Worm (Caenorhabditis elegans) whole organism, L1 larva: Measurements from ENCODE around the gene F08D12.7.

ENCODE experiments used
- C04F5.9 ChIP-seq: sonication (generic microtip); optimal IDR thresholded peaks from 2 replicates; lab custom pipeline; 2016; ENCODE audit warnings: missing genetic modification characterization, missing compliant biosample characterization
- C16A3.4 ChIP-seq: fragments of 150-350 bp; optimal IDR thresholded peaks from 2 replicates; lab custom pipeline; 2014; ENCODE audit warnings: missing biosample characterization, missing genetic modification characterization
- F16B12.6 ChIP-seq: fragments of 150-350 bp; optimal IDR thresholded peaks from 2 replicates; lab custom pipeline; 2014; ENCODE audit warnings: missing biosample characterization, missing genetic modification characterization
- Y116A8C.19 ChIP-seq: sonication (generic microtip); optimal IDR thresholded peaks from 2 replicates; lab custom pipeline; 2016; ENCODE audit warnings: missing compliant biosample characterization, missing genetic modification characterization, borderline replicate concordance
- aha-1 ChIP-seq: fragments of 150-350 bp; optimal IDR thresholded peaks from 2 replicates; lab custom pipeline; 2014; ENCODE audit warnings: missing biosample characterization, missing genetic modification characterization
- ceh-82 ChIP-seq, 3 experiments: fragments of 150-350 bp in 1 of 3; sonication (generic microtip) in 2 of 3; optimal IDR thresholded peaks; 2 replicates each; lab custom pipeline; 2014 to 2017; ENCODE audit warnings: missing biosample characterization in 3 of 3, missing genetic modification characterization in 3 of 3
- dpl-1 ChIP-seq, 3 experiments: fragments of 150-350 bp in 2 of 3; sonication (generic microtip) in 1 of 3; optimal IDR thresholded peaks; 2 replicates each; lab custom pipeline; 2014 to 2017; ENCODE audit warnings: missing biosample characterization in 3 of 3, missing genetic modification characterization in 3 of 3, missing genetic modification reagents in 3 of 3
- efl-1 ChIP-seq, 4 experiments: fragments of 150-350 bp; optimal IDR thresholded peaks in 3 of 4; peaks in 1 of 4; 1 replicate in 1 of 4; 2 replicates in 3 of 4; lab custom pipeline; 2014; ENCODE audit warnings: missing biosample characterization in 2 of 4, missing genetic modification characterization in 2 of 4, missing genetic modification reagents in 2 of 4
- elt-3 ChIP-seq, 6 experiments: fragments of 150-350 bp in 1 of 6; sonication (generic microtip); optimal IDR thresholded peaks; 2 replicates each; lab custom pipeline; 2017 to 2018; ENCODE audit warnings: missing biosample characterization in 6 of 6, missing genetic modification characterization in 6 of 6, inconsistent platforms in 1 of 6
- fkh-8 ChIP-seq: sonication (generic microtip); optimal IDR thresholded peaks from 2 replicates; lab custom pipeline; 2016; ENCODE audit warnings: mild to moderate bottlenecking, missing genetic modification characterization, missing compliant biosample characterization
- fos-1 ChIP-seq: fragments of 150-350 bp; optimal IDR thresholded peaks from 2 replicates; lab custom pipeline; 2014; ENCODE audit warnings: missing biosample characterization, missing genetic modification characterization
- grh-1 ChIP-seq: fragments of 200-800 bp; sonication (Bioruptor generic); IDR thresholded peaks from 2 replicates; pipeline ENCODE4 v1.3.6; 2022; ENCODE audit warnings: missing genetic modification reagents, missing genetic modification characterization, missing compliant biosample characterization
- hlh-17 ChIP-seq: fragments of 200-800 bp; sonication (Bioruptor generic); optimal IDR thresholded peaks from 2 replicates; lab custom pipeline; 2018; ENCODE audit warnings: missing genetic modification characterization, mild to moderate bottlenecking, missing compliant biosample characterization, moderate library complexity, borderline replicate concordance
- hlh-4 ChIP-seq: sonication (generic microtip); optimal IDR thresholded peaks from 2 replicates; lab custom pipeline; 2016; ENCODE audit warnings: mild to moderate bottlenecking, missing genetic modification characterization, missing compliant biosample characterization
- irx-1 ChIP-seq: sonication (generic microtip); optimal IDR thresholded peaks from 2 replicates; lab custom pipeline; 2016; ENCODE audit warnings: missing genetic modification characterization, missing compliant biosample characterization
- isw-1 ChIP-seq: fragments of 200-800 bp; sonication (Bioruptor generic); IDR thresholded peaks from 2 replicates; pipeline ENCODE4 v1.3.6; 2022; ENCODE audit warnings: missing genetic modification characterization, missing compliant biosample characterization
- jun-1 ChIP-seq: fragments of 150-350 bp; optimal IDR thresholded peaks from 2 replicates; lab custom pipeline; 2014; ENCODE audit warnings: missing biosample characterization, missing genetic modification reagents, missing genetic modification characterization
- lin-14 ChIP-seq: fragments of 200-800 bp; sonication (Bioruptor generic); optimal IDR thresholded peaks from 2 replicates; lab custom pipeline; 2018; ENCODE audit warnings: mild to moderate bottlenecking, missing genetic modification characterization, moderate library complexity, missing compliant biosample characterization
- lin-15B ChIP-seq: fragments of 150-350 bp; sonication (generic microtip); optimal IDR thresholded peaks from 3 replicates; lab custom pipeline; 2014; ENCODE audit warnings: missing biosample characterization, missing genetic modification characterization
- lin-35 ChIP-seq, 2 experiments: fragments of 150-350 bp; optimal IDR thresholded peaks; 2 replicates each; lab custom pipeline; 2014; ENCODE audit warnings: missing biosample characterization in 2 of 2, missing genetic modification characterization in 2 of 2, missing genetic modification reagents in 2 of 2
- lin-39 ChIP-seq: fragments of 150-350 bp; optimal IDR thresholded peaks from 2 replicates; lab custom pipeline; 2014; ENCODE audit warnings: missing biosample characterization, missing genetic modification reagents, missing genetic modification characterization
- lsy-2 ChIP-seq, 2 experiments: fragments of 150-350 bp; optimal IDR thresholded peaks; 2 replicates each; lab custom pipeline; 2014; ENCODE audit warnings: missing biosample characterization in 2 of 2, missing genetic modification characterization in 2 of 2
- mab-9 ChIP-seq: fragments of 200-800 bp; sonication (Bioruptor generic); IDR thresholded peaks from 2 replicates; pipeline ENCODE4 v1.3.6; 2022; ENCODE audit warnings: missing genetic modification reagents, missing genetic modification characterization, missing compliant biosample characterization
- mdl-1 ChIP-seq, 2 experiments: fragments of 150-350 bp; optimal IDR thresholded peaks; 2 replicates each; lab custom pipeline; 2014 to 2017; ENCODE audit warnings: missing biosample characterization in 2 of 2, missing genetic modification characterization in 2 of 2, inconsistent platforms in 1 of 2
- mef-2 ChIP-seq: fragments of 150-350 bp; optimal IDR thresholded peaks from 2 replicates; lab custom pipeline; 2014; ENCODE audit warnings: missing biosample characterization, missing genetic modification characterization
- nhr-11 ChIP-seq: fragments of 150-350 bp; optimal IDR thresholded peaks from 2 replicates; lab custom pipeline; 2014; ENCODE audit warnings: missing biosample characterization, missing genetic modification characterization
- nhr-12 ChIP-seq: sonication (generic microtip); optimal IDR thresholded peaks from 2 replicates; lab custom pipeline; 2017; ENCODE audit warnings: missing biosample characterization, missing genetic modification characterization
- nhr-19 ChIP-seq: fragments of 200-800 bp; sonication (Bioruptor generic); conservative IDR thresholded peaks from 2 replicates; pipeline ENCODE4 v1.3.6; 2022; ENCODE audit warnings: missing genetic modification characterization, missing compliant biosample characterization
- nhr-20 ChIP-seq: sonication (generic microtip); optimal IDR thresholded peaks from 2 replicates; lab custom pipeline; 2016; ENCODE audit warnings: mild to moderate bottlenecking, missing genetic modification characterization, missing compliant biosample characterization
- nhr-237 ChIP-seq: fragments of 150-350 bp; optimal IDR thresholded peaks from 2 replicates; lab custom pipeline; 2014; ENCODE audit warnings: missing biosample characterization, missing genetic modification characterization
- nhr-47 ChIP-seq: sonication (generic microtip); optimal IDR thresholded peaks from 2 replicates; lab custom pipeline; 2016; ENCODE audit warnings: mild to moderate bottlenecking, missing genetic modification characterization, moderate library complexity, missing compliant biosample characterization
- nhr-71 ChIP-seq: sonication (generic microtip); optimal IDR thresholded peaks from 2 replicates; lab custom pipeline; 2016; ENCODE audit warnings: mild to moderate bottlenecking, missing genetic modification characterization, moderate library complexity, missing compliant biosample characterization
- nhr-76 ChIP-seq: sonication (generic microtip); optimal IDR thresholded peaks from 2 replicates; lab custom pipeline; 2017; ENCODE audit warnings: missing biosample characterization, missing genetic modification characterization
- nhr-77 ChIP-seq: fragments of 150-350 bp; optimal IDR thresholded peaks from 2 replicates; lab custom pipeline; 2014; ENCODE audit warnings: missing biosample characterization, missing genetic modification characterization
- nhr-85 ChIP-seq: sonication (generic microtip); peaks from one replicate; lab custom pipeline; 2016; ENCODE audit warnings: missing genetic modification characterization, inconsistent platforms, missing compliant biosample characterization
- nhr-90 ChIP-seq: sonication (generic microtip); optimal IDR thresholded peaks from 2 replicates; lab custom pipeline; 2016; ENCODE audit warnings: mild to moderate bottlenecking, missing genetic modification characterization, missing compliant biosample characterization; ENCODE audit not compliant: poor library complexity
- pqm-1 ChIP-seq: sonication (generic microtip); optimal IDR thresholded peaks from 3 replicates; lab custom pipeline; 2017; ENCODE audit warnings: missing biosample characterization, missing genetic modification characterization
- rnt-1 ChIP-seq: sonication (generic microtip); optimal IDR thresholded peaks from 2 replicates; lab custom pipeline; 2016; ENCODE audit warnings: mild to moderate bottlenecking, missing genetic modification characterization, moderate library complexity, missing compliant biosample characterization
- snu-23 ChIP-seq: sonication (generic microtip); optimal IDR thresholded peaks from 2 replicates; lab custom pipeline; 2016; ENCODE audit warnings: missing genetic modification characterization, missing compliant biosample characterization
- sptf-1 ChIP-seq: fragments of 150-350 bp; optimal IDR thresholded peaks from 2 replicates; lab custom pipeline; 2014; ENCODE audit warnings: missing biosample characterization, missing genetic modification characterization
- swsn-7 ChIP-seq: sonication (generic microtip); optimal IDR thresholded peaks from 2 replicates; lab custom pipeline; 2016; ENCODE audit warnings: missing genetic modification characterization, missing compliant biosample characterization
- tbx-2 ChIP-seq: sonication (generic microtip); optimal IDR thresholded peaks from 2 replicates; lab custom pipeline; 2016; ENCODE audit warnings: missing genetic modification characterization, missing compliant biosample characterization
- unc-86 ChIP-seq: sonication (generic microtip); optimal IDR thresholded peaks from 2 replicates; lab custom pipeline; 2016; ENCODE audit warnings: missing genetic modification characterization, missing compliant biosample characterization
- unc-98 ChIP-seq: fragments of 200-800 bp; sonication (Bioruptor generic); IDR thresholded peaks from 2 replicates; pipeline ENCODE4 v1.3.6; 2022; ENCODE audit warnings: missing genetic modification characterization, missing compliant biosample characterization
- vab-15 ChIP-seq: sonication (generic microtip); optimal IDR thresholded peaks from 2 replicates; lab custom pipeline; 2017; ENCODE audit warnings: missing genotype, mild to moderate bottlenecking, missing genetic modification characterization, missing compliant biosample characterization
- zag-1 ChIP-seq: fragments of 150-350 bp; optimal IDR thresholded peaks from 2 replicates; lab custom pipeline; 2014; ENCODE audit warnings: missing biosample characterization, missing genetic modification characterization
- ztf-11 ChIP-seq, 2 experiments: sonication (generic microtip); optimal IDR thresholded peaks; 2 replicates each; lab custom pipeline; 2016 to 2017; ENCODE audit warnings: missing genetic modification characterization in 2 of 2, missing biosample characterization in 1 of 2, missing compliant biosample characterization in 1 of 2

F08D12.7 gene

DNA sequence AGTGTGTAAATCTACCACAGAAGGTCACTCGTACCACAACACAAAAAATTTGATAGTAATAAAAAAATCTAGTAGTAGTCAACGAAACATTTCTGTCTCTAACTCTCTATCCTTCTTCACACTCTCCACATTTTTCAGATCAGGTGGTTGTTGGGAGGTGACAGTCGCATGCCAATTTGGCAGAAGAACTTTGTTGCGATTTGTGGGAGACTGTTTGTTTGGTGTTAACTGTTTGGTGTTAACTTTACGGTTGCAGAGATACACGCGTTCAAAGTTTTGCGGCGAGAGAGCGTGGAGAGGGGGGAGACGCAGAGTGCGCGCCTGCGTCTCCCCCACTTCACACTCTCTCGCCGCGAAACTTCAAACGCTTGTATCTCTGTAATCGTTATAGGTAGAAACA lies 36.0 kb upstream of the F08D12.7 start:
- no peak for TF ChIP-seq hlh-4
- no peak for TF ChIP-seq zag-1 (tag; lab: Kevin White, UChicago)
- no peak for TF ChIP-seq fkh-8
- TF ChIP-seq ceh-82 (tag; optimal IDR thresholded peaks at IDR 0.05; lab: Kevin White, UChicago): no peak
- TF ChIP-seq nhr-11 (tag; lab: Kevin White, UChicago): no peak
- TF ChIP-seq jun-1: no peak
- TF ChIP-seq vab-15: no peak
- TF ChIP-seq grh-1 (GFP tag; lab: Robert Waterston, UW): no peak
- TF ChIP-seq mab-9 (GFP tag; lab: Robert Waterston, UW): no peak
- TF ChIP-seq nhr-71 (tag; lab: Kevin White, UChicago): peak; percentile 23
- TF ChIP-seq nhr-20 (tag; lab: Kevin White, UChicago): peak; percentile 4
- no peak for TF ChIP-seq unc-98
- TF ChIP-seq pqm-1 (tag; lab: Kevin White, UChicago): no peak
- TF ChIP-seq rnt-1: no peak
- peak in 1 of 2 experiments; percentile 14 for TF ChIP-seq lsy-2 (tag; optimal IDR thresholded peaks at IDR 0.05; lab: Kevin White, UChicago)
- TF ChIP-seq isw-1 (GFP tag; lab: Robert Waterston, UW): no peak
- TF ChIP-seq hlh-17 (GFP tag; lab: Kevin White, UChicago): no peak
- no peak for TF ChIP-seq C04F5.9 (tag; lab: Kevin White, UChicago)
- TF ChIP-seq F16B12.6 (tag; lab: Kevin White, UChicago): no peak
- TF ChIP-seq C16A3.4 (tag; lab: Kevin White, UChicago): no peak
- no peak for TF ChIP-seq nhr-77
- TF ChIP-seq mdl-1 (tag; optimal IDR thresholded peaks at IDR 0.05; lab: Kevin White, UChicago): peak in 1 of 2 experiments; percentile 28
- TF ChIP-seq sptf-1: no peak
- peak; percentile 40 for TF ChIP-seq snu-23
- peak in 1 of 2 experiments; percentile 65 for TF ChIP-seq lin-35 (GFP tag; optimal IDR thresholded peaks at IDR 0.05; lab: Kevin White, UChicago)
- TF ChIP-seq elt-3 (tag; optimal IDR thresholded peaks at IDR 0.05; lab: Kevin White, UChicago): peak in 2 of 6 experiments; percentile 40 to 52
- no peak for TF ChIP-seq fos-1 (tag; lab: Kevin White, UChicago)
- TF ChIP-seq irx-1: no peak
- TF ChIP-seq lin-15B (tag; lab: Kevin White, UChicago): no peak
- no peak for TF ChIP-seq ztf-11 (tag; optimal IDR thresholded peaks at IDR 0.05; lab: Kevin White, UChicago)
- 0 out of 2 replicates have a peak, but pooled peaks have one; percentile 2 for TF ChIP-seq nhr-19 (GFP tag; lab: Robert Waterston, UW)
- no peak for TF ChIP-seq unc-86 (tag; lab: Kevin White, UChicago)
- TF ChIP-seq efl-1 (optimal IDR thresholded peaks at IDR 0.05; lab: Kevin White, UChicago): no peak
- TF ChIP-seq efl-1 (GFP tag; optimal IDR thresholded peaks at IDR 0.05 in 1 of 2; lab: Kevin White, UChicago): no peak
- TF ChIP-seq nhr-85 (tag; lab: Kevin White, UChicago): peak; percentile 14
- TF ChIP-seq tbx-2 (tag; lab: Kevin White, UChicago): peak; percentile 22
- TF ChIP-seq Y116A8C.19 (tag; lab: Kevin White, UChicago): no peak
- TF ChIP-seq nhr-90 (tag; lab: Kevin White, UChicago): no peak
- TF ChIP-seq swsn-7 (tag; lab: Kevin White, UChicago): no peak
- TF ChIP-seq lin-14: peak; percentile 49
- TF ChIP-seq aha-1 (tag; lab: Kevin White, UChicago): no peak
- no peak for TF ChIP-seq mef-2 (tag; lab: Kevin White, UChicago)
- TF ChIP-seq nhr-12 (tag; lab: Kevin White, UChicago): no peak

DNA sequence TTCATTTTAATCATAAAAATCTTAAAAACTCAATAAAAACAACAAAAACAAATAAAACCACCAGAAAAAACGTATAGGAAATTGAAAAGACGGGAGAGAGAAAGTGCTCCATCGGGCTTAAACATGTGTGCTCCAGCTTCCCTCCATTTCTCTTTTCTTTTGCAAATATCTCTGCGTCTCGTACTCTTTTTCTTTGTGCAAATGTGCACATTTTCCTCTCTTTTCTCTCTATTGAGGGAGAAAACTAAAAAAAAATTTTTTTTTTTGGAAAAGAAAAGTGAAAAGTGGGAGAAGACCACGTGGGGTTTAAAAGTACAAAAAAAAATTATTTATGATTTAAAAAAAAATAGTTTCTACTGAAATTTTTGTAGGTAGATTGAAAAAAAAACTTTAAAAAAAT lies 35.3 kb upstream of the F08D12.7 start:
- TF ChIP-seq grh-1 (GFP tag; lab: Robert Waterston, UW) (no peak), mdl-1 (tag; optimal IDR thresholded peaks at IDR 0.05; lab: Kevin White, UChicago) (peak in 1 of 2 experiments; percentile 32), efl-1 (optimal IDR thresholded peaks at IDR 0.05; lab: Kevin White, UChicago) (peak; percentile 34 to 51), efl-1 (GFP tag; optimal IDR thresholded peaks at IDR 0.05 in 1 of 2; lab: Kevin White, UChicago) (no peak), lsy-2 (tag; optimal IDR thresholded peaks at IDR 0.05; lab: Kevin White, UChicago) (peak in 1 of 2 experiments; percentile 42), pqm-1 (tag; lab: Kevin White, UChicago) (no peak), nhr-76 (tag; lab: Kevin White, UChicago) (no peak), nhr-47 (no peak), snu-23 (peak; percentile 2), nhr-71 (tag; lab: Kevin White, UChicago) (peak; percentile 46), lin-39 (no peak), ceh-82 (tag; optimal IDR thresholded peaks at IDR 0.05; lab: Kevin White, UChicago) (peak in 1 of 3 experiments; percentile 15), nhr-237 (tag; lab: Kevin White, UChicago) (no peak), dpl-1 (GFP tag; optimal IDR thresholded peaks at IDR 0.05; lab: Kevin White, UChicago) (peak in 1 of 3 experiments; percentile 13), lin-14 (peak; percentile 65)
